Fruit fly (Drosophila melanogaster) whole organism, embryonic: ENCODE results near the gene CG6569.

ENCODE experiments used
- Abd-B ChIP-seq: fragments of 200-800 bp; sonication (Bioruptor generic); optimal IDR thresholded peaks from 2 replicates; lab custom pipeline; 2018; ENCODE audit warnings: missing biosample characterization, mild to moderate bottlenecking, missing genetic modification characterization, moderate library complexity
- B-H1 ChIP-seq: fragments of 200-800 bp; sonication (Bioruptor generic); IDR thresholded peaks from 3 replicates; pipeline ENCODE4 v1.3.6; 2022; ENCODE audit warnings: missing biosample characterization, missing genetic modification characterization
- CG10565 ChIP-seq: fragments of 200-800 bp; sonication (Bioruptor generic); optimal IDR thresholded peaks from 3 replicates; lab custom pipeline; 2016; ENCODE audit warnings: missing biosample characterization, mild to moderate bottlenecking, missing genetic modification characterization
- CG12071 ChIP-seq: fragments of 200-800 bp; sonication (Bioruptor generic); optimal IDR thresholded peaks from 3 replicates; lab custom pipeline; 2018; ENCODE audit warnings: missing biosample characterization, mild to moderate bottlenecking, missing genetic modification characterization
- CG12219 ChIP-seq: fragments of 200-800 bp; sonication (Bioruptor generic); optimal IDR thresholded peaks from 3 replicates; lab custom pipeline; 2018; ENCODE audit warnings: missing biosample characterization, mild to moderate bottlenecking, missing genetic modification characterization
- CG12744 ChIP-seq: fragments of 200-800 bp; sonication (Bioruptor generic); optimal IDR thresholded peaks from 2 replicates; lab custom pipeline; 2016; ENCODE audit warnings: missing biosample characterization, missing genetic modification characterization
- CG14441 ChIP-seq: fragments of 200-800 bp; sonication (Bioruptor generic); IDR thresholded peaks from 2 replicates; pipeline ENCODE4 v1.3.6; 2022; ENCODE audit warnings: missing biosample characterization, missing genetic modification characterization
- CG16779 ChIP-seq: fragments of 200-800 bp; sonication (Bioruptor generic); IDR thresholded peaks from 2 replicates; pipeline ENCODE4 v1.3.6; 2022; ENCODE audit warnings: missing biosample characterization, missing genetic modification characterization
- CG17568 ChIP-seq: fragments of 200-800 bp; sonication (Bioruptor generic); optimal IDR thresholded peaks from 2 replicates; lab custom pipeline; 2018; ENCODE audit warnings: missing biosample characterization, mild to moderate bottlenecking, missing genetic modification characterization, moderate library complexity
- CG18011 ChIP-seq: fragments of 200-800 bp; sonication (Bioruptor generic); optimal IDR thresholded peaks from 2 replicates; lab custom pipeline; 2017; ENCODE audit warnings: missing biosample characterization, missing genetic modification characterization, mild to moderate bottlenecking, moderate library complexity, missing genotype
- CG18764 ChIP-seq: fragments of 200-800 bp; sonication (Bioruptor generic); optimal IDR thresholded peaks from 3 replicates; lab custom pipeline; 2016; ENCODE audit warnings: missing biosample characterization, missing genetic modification characterization
- CG2120 ChIP-seq: fragments of 200-800 bp; sonication (Bioruptor generic); optimal IDR thresholded peaks from 3 replicates; lab custom pipeline; 2016; ENCODE audit warnings: missing biosample characterization, missing genetic modification characterization
- CG2678 ChIP-seq: fragments of 200-800 bp; sonication (Bioruptor generic); optimal IDR thresholded peaks from 3 replicates; lab custom pipeline; 2019; ENCODE audit warnings: missing biosample characterization, mild to moderate bottlenecking, missing genetic modification characterization, moderate library complexity
- CG2875 ChIP-seq: fragments of 200-800 bp; sonication (Bioruptor generic); optimal IDR thresholded peaks from 2 replicates; lab custom pipeline; 2017; ENCODE audit warnings: missing biosample characterization, mild to moderate bottlenecking, missing genetic modification characterization, missing genetic modification reagents
- CG3065 ChIP-seq: fragments of 200-800 bp; sonication (Bioruptor generic); optimal IDR thresholded peaks from 2 replicates; lab custom pipeline; 2016; ENCODE audit warnings: missing biosample characterization, missing genetic modification characterization
- CG32772 ChIP-seq: fragments of 200-800 bp; sonication (Bioruptor generic); IDR thresholded peaks from 2 replicates; pipeline ENCODE4 v1.3.6; 2022; ENCODE audit warnings: missing biosample characterization, missing genetic modification characterization
- CG3847 ChIP-seq: fragments of 200-800 bp; sonication (Bioruptor generic); IDR thresholded peaks from 2 replicates; pipeline ENCODE4 v1.3.6; 2022; ENCODE audit warnings: missing biosample characterization, missing genetic modification characterization
- CG4707 ChIP-seq: fragments of 200-800 bp; sonication (Bioruptor generic); optimal IDR thresholded peaks from 2 replicates; lab custom pipeline; 2018; ENCODE audit warnings: missing biosample characterization, mild to moderate bottlenecking, missing genetic modification characterization, moderate library complexity
- CG4820 ChIP-seq: fragments of 200-800 bp; sonication (Bioruptor generic); optimal IDR thresholded peaks from 3 replicates; lab custom pipeline; 2016; ENCODE audit warnings: missing biosample characterization, missing genetic modification characterization
- CG6689 ChIP-seq: fragments of 200-800 bp; sonication (Bioruptor generic); IDR thresholded peaks from 2 replicates; pipeline ENCODE4 v1.3.6; 2022; ENCODE audit warnings: missing biosample characterization, missing genetic modification characterization
- CG8388 ChIP-seq: fragments of 200-800 bp; sonication (Bioruptor generic); optimal IDR thresholded peaks from 2 replicates; lab custom pipeline; 2019; ENCODE audit warnings: missing biosample characterization, mild to moderate bottlenecking, missing genetic modification characterization, moderate library complexity
- CG8765 ChIP-seq: fragments of 200-800 bp; sonication (Bioruptor generic); IDR thresholded peaks from 2 replicates; pipeline ENCODE4 v1.3.6; 2022; ENCODE audit warnings: missing biosample characterization, missing genetic modification characterization
- CG9727 ChIP-seq: fragments of 200-800 bp; sonication (Bioruptor generic); optimal IDR thresholded peaks from 3 replicates; lab custom pipeline; 2017; ENCODE audit warnings: missing biosample characterization, mild to moderate bottlenecking, missing genetic modification characterization
- CkIIα-i1 ChIP-seq: fragments of 200-800 bp; sonication (Bioruptor generic); IDR thresholded peaks from 2 replicates; pipeline ENCODE4 v1.3.6; 2022; ENCODE audit warnings: missing biosample characterization, missing genetic modification characterization
- CrebB ChIP-seq: fragments of 200-800 bp; sonication (Bioruptor generic); optimal IDR thresholded peaks from 3 replicates; lab custom pipeline; 2018; ENCODE audit warnings: missing biosample characterization, mild to moderate bottlenecking, missing genetic modification characterization
- D19A ChIP-seq: fragments of 200-800 bp; optimal IDR thresholded peaks from 3 replicates; lab custom pipeline; 2019; ENCODE audit warnings: missing biosample characterization, mild to moderate bottlenecking, missing genetic modification characterization, moderate library complexity
- Elba2 ChIP-seq: fragments of 200-800 bp; sonication (Bioruptor generic); optimal IDR thresholded peaks from 3 replicates; lab custom pipeline; 2016; ENCODE audit warnings: missing biosample characterization, missing genetic modification characterization
- Fer3 ChIP-seq: fragments of 200-800 bp; sonication (Bioruptor generic); optimal IDR thresholded peaks from 2 replicates; lab custom pipeline; 2018; ENCODE audit warnings: missing biosample characterization, mild to moderate bottlenecking, missing genetic modification characterization, moderate library complexity
- GATAe ChIP-seq: fragments of 200-800 bp; sonication (Bioruptor generic); conservative IDR thresholded peaks from 2 replicates; pipeline ENCODE4 v1.3.6; 2022; ENCODE audit warnings: missing biosample characterization, missing genetic modification characterization
- H2.0 ChIP-seq: fragments of 200-800 bp; sonication (Bioruptor generic); IDR thresholded peaks from 2 replicates; pipeline ENCODE4 v1.3.6; 2022; ENCODE audit warnings: missing biosample characterization, missing genetic modification characterization
- HLHmδ ChIP-seq: fragments of 200-800 bp; sonication (Bioruptor generic); optimal IDR thresholded peaks from 2 replicates; lab custom pipeline; 2018; ENCODE audit warnings: missing biosample characterization, mild to moderate bottlenecking, missing genetic modification characterization, moderate library complexity
- Hmr ChIP-seq: fragments of 200-800 bp; sonication (Bioruptor generic); optimal IDR thresholded peaks from 3 replicates; lab custom pipeline; 2017; ENCODE audit warnings: mild to moderate bottlenecking, missing biosample characterization, missing genetic modification reagents, missing genetic modification characterization
- NFAT ChIP-seq: fragments of 200-800 bp; sonication (Bioruptor generic); IDR thresholded peaks from 2 replicates; pipeline ENCODE4 v1.3.6; 2022; ENCODE audit warnings: missing biosample characterization, missing genetic modification characterization
- ab ChIP-seq: fragments of 200-800 bp; sonication (Bioruptor generic); optimal IDR thresholded peaks from 2 replicates; lab custom pipeline; 2016; ENCODE audit warnings: missing biosample characterization, missing genetic modification characterization
- ac ChIP-seq: fragments of 200-800 bp; sonication (Bioruptor generic); optimal IDR thresholded peaks from 3 replicates; lab custom pipeline; 2017; ENCODE audit warnings: missing biosample characterization, mild to moderate bottlenecking, missing genetic modification characterization
- bcd ChIP-seq: fragments of 200-800 bp; sonication (Bioruptor generic); optimal IDR thresholded peaks from 2 replicates; lab custom pipeline; 2017; ENCODE audit warnings: missing biosample characterization, mild to moderate bottlenecking, missing genetic modification characterization
- bigmax ChIP-seq: fragments of 200-800 bp; sonication (Bioruptor generic); optimal IDR thresholded peaks from 2 replicates; lab custom pipeline; 2018; ENCODE audit warnings: missing biosample characterization, mild to moderate bottlenecking, missing genetic modification characterization
- chm ChIP-seq: fragments of 200-800 bp; sonication (Bioruptor generic); IDR thresholded peaks from 2 replicates; pipeline ENCODE4 v1.3.6; 2022; ENCODE audit warnings: missing biosample characterization, missing genetic modification characterization
- chn ChIP-seq: fragments of 200-800 bp; sonication (Bioruptor generic); optimal IDR thresholded peaks from 2 replicates; lab custom pipeline; 2016; ENCODE audit warnings: missing biosample characterization, missing genetic modification characterization
- dmrt99B ChIP-seq: fragments of 200-800 bp; sonication (Bioruptor generic); optimal IDR thresholded peaks from 2 replicates; lab custom pipeline; 2018; ENCODE audit warnings: missing biosample characterization, mild to moderate bottlenecking, missing genetic modification characterization, moderate library complexity
- fd64A ChIP-seq: fragments of 200-800 bp; sonication (Bioruptor generic); optimal IDR thresholded peaks from 3 replicates; lab custom pipeline; 2018; ENCODE audit warnings: missing biosample characterization, mild to moderate bottlenecking, missing genetic modification characterization
- inv ChIP-seq: fragments of 200-800 bp; sonication (Bioruptor generic); IDR thresholded peaks from 2 replicates; pipeline ENCODE4 v1.3.6; 2022; ENCODE audit warnings: missing biosample characterization, missing genetic modification characterization; ENCODE audit not compliant: partially characterized antibody
- jigr1 ChIP-seq: fragments of 200-800 bp; sonication (Bioruptor generic); IDR thresholded peaks from 3 replicates; pipeline ENCODE4 v1.3.6; 2022; ENCODE audit warnings: missing biosample characterization, missing genetic modification characterization
- jumu ChIP-seq: fragments of 200-800 bp; sonication (Bioruptor generic); optimal IDR thresholded peaks from 3 replicates; lab custom pipeline; 2016; ENCODE audit warnings: missing biosample characterization, missing genetic modification characterization
- knrl ChIP-seq: fragments of 200-800 bp; sonication (Bioruptor generic); IDR thresholded peaks from 3 replicates; pipeline ENCODE4 v1.3.6; 2022; ENCODE audit warnings: missing biosample characterization, missing genetic modification characterization; ENCODE audit not compliant: partially characterized antibody
- nerfin-1 ChIP-seq: fragments of 200-800 bp; sonication (Bioruptor generic); optimal IDR thresholded peaks from 3 replicates; lab custom pipeline; 2019; ENCODE audit warnings: missing biosample characterization, mild to moderate bottlenecking, missing genetic modification characterization, moderate library complexity
- p53 ChIP-seq: fragments of 200-800 bp; sonication (Bioruptor generic); optimal IDR thresholded peaks from 2 replicates; lab custom pipeline; 2016; ENCODE audit warnings: missing biosample characterization, missing genetic modification characterization
- phol ChIP-seq: fragments of 200-800 bp; sonication (Bioruptor generic); optimal IDR thresholded peaks from 3 replicates; lab custom pipeline; 2018; ENCODE audit warnings: missing biosample characterization, mild to moderate bottlenecking, missing genetic modification characterization, moderate library complexity
- repo ChIP-seq: fragments of 200-800 bp; sonication (Bioruptor generic); optimal IDR thresholded peaks from 2 replicates; lab custom pipeline; 2016; ENCODE audit warnings: missing biosample characterization, missing genetic modification characterization
- sna ChIP-seq: fragments of 200-800 bp; sonication (Bioruptor generic); IDR thresholded peaks from 2 replicates; pipeline ENCODE4 v1.3.6; 2022; ENCODE audit warnings: missing biosample characterization, missing genetic modification characterization; ENCODE audit not compliant: partially characterized antibody
- trh ChIP-seq: fragments of 200-800 bp; sonication (Bioruptor generic); optimal IDR thresholded peaks from 2 replicates; lab custom pipeline; 2016; ENCODE audit warnings: missing biosample characterization, missing genetic modification characterization

The CG6569 gene

dm6 chr3R:21848987-21849442 lies 18.7 kb downstream of the CG6569 start (continued):
- TF ChIP-seq Elba2 (GFP tag; lab: Kevin White, UChicago), result peak; percentile 45
- TF ChIP-seq CG9727 (GFP tag; lab: Kevin White, UChicago), result peak; percentile 92
- 0 out of 2 replicates have a peak, but pooled peaks have one; percentile 37 for TF ChIP-seq H2.0 (GFP tag; lab: Robert Waterston, UW)
- no peak for TF ChIP-seq inv
- peak; percentile 26 for TF ChIP-seq CG17568
- peak; percentile 55 for TF ChIP-seq Hmr (GFP tag; lab: Kevin White, UChicago)
- TF ChIP-seq ac, result peak; percentile 53
- peak; percentile 84 for TF ChIP-seq phol (tag; lab: Kevin White, UChicago)
- peak; percentile 1 for TF ChIP-seq repo (GFP tag; lab: Kevin White, UChicago)
- TF ChIP-seq CG14441 (GFP tag; lab: Robert Waterston, UW), result peak; percentile 46; the same call in 1 of the 2 replicates
- TF ChIP-seq trh (GFP tag; lab: Kevin White, UChicago), result no peak
- peak; percentile 33 for TF ChIP-seq Fer3 (tag; lab: Kevin White, UChicago)
- TF ChIP-seq CG6689 (GFP tag; lab: Robert Waterston, UW), result peak; percentile 79
- peak; percentile 20; the same call in 1 of the 2 replicates for TF ChIP-seq CG3847 (GFP tag; lab: Robert Waterston, UW)
- no peak for TF ChIP-seq NFAT (GFP tag; lab: Robert Waterston, UW)
- no peak for TF ChIP-seq p53 (GFP tag; lab: Kevin White, UChicago)
- peak; percentile 80 for TF ChIP-seq CG2678 (tag; lab: Kevin White, UChicago)
- TF ChIP-seq CkIIα-i1, result no peak
- TF ChIP-seq CG10565, result no peak
- no peak for TF ChIP-seq CG8765 (GFP tag; lab: Robert Waterston, UW)
- TF ChIP-seq CG2875 (GFP tag; lab: Kevin White, UChicago), result peak; percentile 59
- peak; percentile 30 for TF ChIP-seq CG3065 (GFP tag; lab: Kevin White, UChicago)
- no peak for TF ChIP-seq jigr1 (GFP tag; lab: Robert Waterston, UW)
- no peak for TF ChIP-seq CG4707
- TF ChIP-seq nerfin-1, result peak; percentile 74
- TF ChIP-seq CG32772 (GFP tag; lab: Robert Waterston, UW), result no peak
- TF ChIP-seq CG12219 (GFP tag; lab: Kevin White, UChicago), result peak; percentile 34
- peak; percentile 2 for TF ChIP-seq CG18764 (GFP tag; lab: Kevin White, UChicago)
- TF ChIP-seq dmrt99B (tag; lab: Kevin White, UChicago), result peak; percentile 85
- TF ChIP-seq CG12071, result peak; percentile 8
- no peak for TF ChIP-seq sna
- no peak for TF ChIP-seq knrl (GFP tag; lab: Robert Waterston, UW)
- TF ChIP-seq chn (GFP tag; lab: Kevin White, UChicago), result peak; percentile 61
- TF ChIP-seq D19A (tag; lab: Kevin White, UChicago), result peak; percentile 78
- peak; percentile 11 for TF ChIP-seq CG18011 (GFP tag; lab: Kevin White, UChicago)
- peak; percentile 7 for TF ChIP-seq ab (GFP tag; lab: Kevin White, UChicago)
- peak; percentile 28 for TF ChIP-seq CG12744
- TF ChIP-seq bcd (GFP tag; lab: Kevin White, UChicago), result peak; percentile 71
- no peak for TF ChIP-seq GATAe (GFP tag; lab: Robert Waterston, UW)
- TF ChIP-seq bigmax (GFP tag; lab: Kevin White, UChicago), result no peak
- peak; percentile 80 for TF ChIP-seq CG4820 (GFP tag; lab: Kevin White, UChicago)
- TF ChIP-seq CG16779 (GFP tag; lab: Robert Waterston, UW), result no peak
- peak; percentile 30 for TF ChIP-seq jumu (GFP tag; lab: Kevin White, UChicago)
- peak; percentile 44 for TF ChIP-seq CG2120 (GFP tag; lab: Kevin White, UChicago)
- no peak for TF ChIP-seq HLHmδ (GFP tag; lab: Kevin White, UChicago)
- no peak for TF ChIP-seq chm (GFP tag; lab: Robert Waterston, UW)
- no peak for TF ChIP-seq CrebB
- no peak for TF ChIP-seq fd64A (GFP tag; lab: Kevin White, UChicago)
- TF ChIP-seq Abd-B, result peak; percentile 35
- TF ChIP-seq B-H1 (GFP tag; lab: Robert Waterston, UW), result no peak
- TF ChIP-seq CG8388 (GFP tag; lab: Kevin White, UChicago), result peak; percentile 77
